Fruit fly (Drosophila melanogaster) whole organism, embryonic: ENCODE measurements around the gene CG16779.
A peak's percentile ranks its signal among the peaks of the same experiment; 100 is the strongest.

Source experiments
- Atf3 ChIP-seq: fragments of 200-800 bp; sonication (Bioruptor generic); optimal IDR thresholded peaks from 3 replicates; lab custom pipeline; 2016; ENCODE audit warnings: missing biosample characterization, missing genetic modification characterization
- CG12299 ChIP-seq: fragments of 200-800 bp; sonication (Bioruptor generic); optimal IDR thresholded peaks from 2 replicates; lab custom pipeline; 2018; ENCODE audit warnings: missing biosample characterization, mild to moderate bottlenecking, missing genetic modification characterization
- CG13123 ChIP-seq: fragments of 200-800 bp; sonication (Bioruptor generic); optimal IDR thresholded peaks from 2 replicates; lab custom pipeline; 2016; ENCODE audit warnings: missing biosample characterization, missing genetic modification characterization
- CG14860 ChIP-seq: fragments of 200-800 bp; sonication (Bioruptor generic); IDR thresholded peaks from 3 replicates; pipeline ENCODE4 v1.3.6; 2022; ENCODE audit warnings: missing biosample characterization, missing genetic modification characterization; ENCODE audit not compliant: partially characterized antibody
- CG1647 ChIP-seq: fragments of 200-800 bp; sonication (Bioruptor generic); optimal IDR thresholded peaks from 3 replicates; lab custom pipeline; 2016; ENCODE audit warnings: missing biosample characterization, missing genetic modification characterization
- CG18476 ChIP-seq: fragments of 200-800 bp; sonication (Bioruptor generic); optimal IDR thresholded peaks from 2 replicates; lab custom pipeline; 2016; ENCODE audit warnings: missing biosample characterization, mild to moderate bottlenecking, missing genetic modification characterization
- CG2199 ChIP-seq: fragments of 200-800 bp; sonication (Bioruptor generic); IDR thresholded peaks from 3 replicates; pipeline ENCODE4 v1.3.6; 2022; ENCODE audit warnings: missing biosample characterization, missing genetic modification characterization
- CG30431 ChIP-seq: fragments of 200-800 bp; sonication (Bioruptor generic); optimal IDR thresholded peaks from 2 replicates; lab custom pipeline; 2017; ENCODE audit warnings: missing biosample characterization, missing genetic modification characterization
- CG31388 ChIP-seq: fragments of 200-800 bp; sonication (Bioruptor generic); optimal IDR thresholded peaks from 2 replicates; lab custom pipeline; 2016; ENCODE audit warnings: missing biosample characterization, missing genetic modification characterization
- CG34422 ChIP-seq: fragments of 200-800 bp; sonication (Bioruptor generic); IDR thresholded peaks from 3 replicates; pipeline ENCODE4 v1.3.6; 2022; ENCODE audit warnings: missing biosample characterization, missing genetic modification characterization
- CG6854 ChIP-seq: fragments of 200-800 bp; sonication (Bioruptor generic); optimal IDR thresholded peaks from 3 replicates; lab custom pipeline; 2017; ENCODE audit warnings: missing biosample characterization, mild to moderate bottlenecking, missing genetic modification characterization
- CG7745 ChIP-seq: fragments of 200-800 bp; sonication (Bioruptor generic); optimal IDR thresholded peaks from 2 replicates; lab custom pipeline; 2018; ENCODE audit warnings: missing biosample characterization, mild to moderate bottlenecking, missing genetic modification characterization, moderate library complexity
- CG7928 ChIP-seq: fragments of 200-800 bp; sonication (Bioruptor generic); optimal IDR thresholded peaks from 2 replicates; lab custom pipeline; 2017; ENCODE audit warnings: missing biosample characterization, mild to moderate bottlenecking, missing genetic modification characterization
- CG8281 ChIP-seq: fragments of 200-800 bp; sonication (Bioruptor generic); optimal IDR thresholded peaks from 2 replicates; lab custom pipeline; 2018; ENCODE audit warnings: missing biosample characterization, mild to moderate bottlenecking, missing genetic modification characterization, moderate library complexity
- Dp ChIP-seq: fragments of 200-800 bp; sonication (Bioruptor generic); optimal IDR thresholded peaks from 2 replicates; lab custom pipeline; 2018; ENCODE audit warnings: missing biosample characterization, mild to moderate bottlenecking, missing genetic modification characterization, moderate library complexity
- ERR ChIP-seq: fragments of 200-800 bp; sonication (Bioruptor generic); optimal IDR thresholded peaks from 2 replicates; lab custom pipeline; 2016; ENCODE audit warnings: missing biosample characterization, missing genetic modification characterization
- Fer1 ChIP-seq: fragments of 200-800 bp; sonication (Bioruptor generic); optimal IDR thresholded peaks from 2 replicates; lab custom pipeline; 2017; ENCODE audit warnings: missing biosample characterization, mild to moderate bottlenecking, missing genetic modification characterization
- HLHmδ ChIP-seq: fragments of 200-800 bp; sonication (Bioruptor generic); optimal IDR thresholded peaks from 2 replicates; lab custom pipeline; 2018; ENCODE audit warnings: missing biosample characterization, mild to moderate bottlenecking, missing genetic modification characterization, moderate library complexity
- Hmr ChIP-seq: fragments of 200-800 bp; sonication (Bioruptor generic); optimal IDR thresholded peaks from 3 replicates; lab custom pipeline; 2017; ENCODE audit warnings: mild to moderate bottlenecking, missing biosample characterization, missing genetic modification reagents, missing genetic modification characterization
- Hsf ChIP-seq: fragments of 200-800 bp; sonication (Bioruptor generic); optimal IDR thresholded peaks from 3 replicates; lab custom pipeline; 2016; ENCODE audit warnings: missing biosample characterization, missing genetic modification characterization
- Med ChIP-seq: fragments of 200-800 bp; sonication (Bioruptor generic); peaks from one replicate; lab custom pipeline; 2016; ENCODE audit warnings: missing biosample characterization, missing genetic modification characterization, mild to moderate bottlenecking, inconsistent platforms, moderate library complexity
- Meics ChIP-seq: fragments of 200-800 bp; sonication (Bioruptor generic); optimal IDR thresholded peaks from 2 replicates; lab custom pipeline; 2017; ENCODE audit warnings: missing biosample characterization, mild to moderate bottlenecking, missing genetic modification characterization
- Myb ChIP-seq: fragments of 200-800 bp; sonication (Bioruptor generic); optimal IDR thresholded peaks from 2 replicates; lab custom pipeline; 2016; ENCODE audit warnings: missing biosample characterization, missing genetic modification characterization
- NK7.1 ChIP-seq: fragments of 200-800 bp; sonication (Bioruptor generic); optimal IDR thresholded peaks from 3 replicates; lab custom pipeline; 2016; ENCODE audit warnings: missing biosample characterization, missing genetic modification characterization
- NfI ChIP-seq: fragments of 200-800 bp; sonication (Bioruptor generic); optimal IDR thresholded peaks from 3 replicates; lab custom pipeline; 2018; ENCODE audit warnings: missing biosample characterization, mild to moderate bottlenecking, missing genetic modification characterization, moderate library complexity
- Optix ChIP-seq: fragments of 200-800 bp; sonication (Bioruptor generic); IDR thresholded peaks from 3 replicates; pipeline ENCODE4 v1.3.6; 2022; ENCODE audit warnings: missing biosample characterization, missing genetic modification characterization
- Ptx1 ChIP-seq: fragments of 200-800 bp; sonication (Bioruptor generic); IDR thresholded peaks from 2 replicates; pipeline ENCODE4 v1.3.6; 2022; ENCODE audit warnings: missing biosample characterization, missing genetic modification characterization
- Sin3A ChIP-seq: fragments of >200 bp; optimal IDR thresholded peaks from 2 replicates; lab custom pipeline; 2018
- Sry-δ ChIP-seq: fragments of 200-800 bp; sonication (Bioruptor generic); optimal IDR thresholded peaks from 2 replicates; lab custom pipeline; 2016; ENCODE audit warnings: missing biosample characterization, missing genetic modification characterization
- Taf1 ChIP-seq: fragments of 200-800 bp; sonication (Bioruptor generic); IDR thresholded peaks from 2 replicates; pipeline ENCODE4 v1.3.6; 2022; ENCODE audit warnings: missing biosample characterization, missing genetic modification characterization
- bbx ChIP-seq: fragments of 200-800 bp; sonication (Bioruptor generic); IDR thresholded peaks from 2 replicates; pipeline ENCODE4 v1.3.6; 2022; ENCODE audit warnings: missing biosample characterization, missing genetic modification characterization; ENCODE audit not compliant: partially characterized antibody
- cato ChIP-seq: fragments of 200-800 bp; sonication (Bioruptor generic); optimal IDR thresholded peaks from 2 replicates; lab custom pipeline; 2016; ENCODE audit warnings: missing biosample characterization, missing genetic modification characterization, borderline replicate concordance
- croc ChIP-seq: fragments of 200-800 bp; sonication (Bioruptor generic); conservative IDR thresholded peaks from 3 replicates; pipeline ENCODE4 v1.3.6; 2022; ENCODE audit warnings: missing biosample characterization, missing genetic modification characterization
- crol ChIP-seq: fragments of 200-800 bp; sonication (Bioruptor generic); IDR thresholded peaks from 2 replicates; pipeline ENCODE4 v1.3.6; 2022; ENCODE audit warnings: missing biosample characterization, missing genetic modification characterization
- fd64A ChIP-seq: fragments of 200-800 bp; sonication (Bioruptor generic); optimal IDR thresholded peaks from 3 replicates; lab custom pipeline; 2018; ENCODE audit warnings: missing biosample characterization, mild to moderate bottlenecking, missing genetic modification characterization
- gsb ChIP-seq: fragments of 200-800 bp; sonication (Bioruptor generic); IDR thresholded peaks from 2 replicates; pipeline ENCODE4 v1.3.6; 2022; ENCODE audit warnings: missing biosample characterization, missing genetic modification characterization
- hth ChIP-seq: fragments of >200 bp; optimal IDR thresholded peaks from 2 replicates; lab custom pipeline; 2017; ENCODE audit warnings: inconsistent platforms
- luna ChIP-seq: fragments of 200-800 bp; sonication (Bioruptor generic); optimal IDR thresholded peaks from 2 replicates; lab custom pipeline; 2016; ENCODE audit warnings: missing biosample characterization, missing genetic modification characterization
- nerfin-1 ChIP-seq: fragments of 200-800 bp; sonication (Bioruptor generic); optimal IDR thresholded peaks from 3 replicates; lab custom pipeline; 2019; ENCODE audit warnings: missing biosample characterization, mild to moderate bottlenecking, missing genetic modification characterization, moderate library complexity
- nom ChIP-seq: fragments of 200-800 bp; sonication (Bioruptor generic); optimal IDR thresholded peaks from 2 replicates; lab custom pipeline; 2017; ENCODE audit warnings: missing biosample characterization, missing genetic modification characterization, mild to moderate bottlenecking, moderate library complexity, missing genetic modification reagents
- odd ChIP-seq: fragments of 200-800 bp; sonication (Bioruptor generic); optimal IDR thresholded peaks from 2 replicates; lab custom pipeline; 2017; ENCODE audit warnings: missing biosample characterization, mild to moderate bottlenecking, missing genetic modification characterization
- peb ChIP-seq: fragments of 200-800 bp; sonication (Bioruptor generic); IDR thresholded peaks from 2 replicates; pipeline ENCODE4 v1.3.6; 2022; ENCODE audit warnings: missing biosample characterization, missing genetic modification characterization
- pho ChIP-seq: fragments of 200-800 bp; sonication (Bioruptor generic); optimal IDR thresholded peaks from 2 replicates; lab custom pipeline; 2016; ENCODE audit warnings: missing biosample characterization, missing genetic modification characterization
- pnt ChIP-seq: fragments of 200-800 bp; sonication (Bioruptor generic); optimal IDR thresholded peaks from 3 replicates; lab custom pipeline; 2016; ENCODE audit warnings: missing biosample characterization, missing genetic modification characterization
- sens-2 ChIP-seq: fragments of 200-800 bp; sonication (Bioruptor generic); IDR thresholded peaks from 2 replicates; pipeline ENCODE4 v1.3.6; 2022; ENCODE audit warnings: missing biosample characterization, missing genetic modification characterization
- sim ChIP-seq: fragments of 200-800 bp; sonication (Bioruptor generic); IDR thresholded peaks from 2 replicates; pipeline ENCODE4 v1.3.6; 2022; ENCODE audit warnings: missing biosample characterization, missing genetic modification characterization
- sob ChIP-seq: fragments of 200-800 bp; sonication (Bioruptor generic); IDR thresholded peaks from 2 replicates; pipeline ENCODE4 v1.3.6; 2022; ENCODE audit warnings: missing biosample characterization, missing genetic modification characterization
- tll ChIP-seq, 2 experiments: fragments of 200-800 bp in 1 of 2; fragments of >200 bp in 1 of 2; sonication (Bioruptor generic) in 1 of 2; optimal IDR thresholded peaks; 2 replicates each; lab custom pipeline; 2017 to 2019; ENCODE audit warnings: missing biosample characterization in 2 of 2, missing genetic modification characterization in 2 of 2, mild to moderate bottlenecking in 1 of 2, moderate library complexity in 1 of 2
- zfh1 ChIP-seq: fragments of 200-800 bp; sonication (Bioruptor generic); IDR thresholded peaks from 3 replicates; pipeline ENCODE4 v1.3.6; 2022; ENCODE audit warnings: missing biosample characterization, missing genetic modification characterization

The CG16779 gene

dm6 chr3R:9533181-9534124 is 40.0 kb upstream of the CG16779 start (continued):
- TF ChIP-seq hth (lab: Kevin White, UChicago), result no peak
- TF ChIP-seq ERR, result peak; percentile 86
- TF ChIP-seq CG30431 (GFP tag; lab: Kevin White, UChicago), result peak; percentile 89
- TF ChIP-seq peb, result peak; percentile 47; the same call in 1 of the 2 replicates
- TF ChIP-seq Dp (GFP tag; lab: Kevin White, UChicago), result peak; percentile 13
- TF ChIP-seq gsb (GFP tag; lab: Robert Waterston, UW), result peak; percentile 90
- TF ChIP-seq Meics, result peak; percentile 98
- TF ChIP-seq zfh1 (GFP tag; lab: Robert Waterston, UW), result peak; percentile 83
- peak; percentile 84 for TF ChIP-seq Atf3 (GFP tag; lab: Kevin White, UChicago)
- peak; percentile 87 for TF ChIP-seq NK7.1 (GFP tag; lab: Kevin White, UChicago)
- TF ChIP-seq CG13123 (GFP tag; lab: Kevin White, UChicago), result peak; percentile 87
- TF ChIP-seq CG7928 (GFP tag; lab: Kevin White, UChicago), result peak; percentile 78
- peak; percentile 87 for TF ChIP-seq CG31388 (GFP tag; lab: Kevin White, UChicago)
- peak; percentile 95 for TF ChIP-seq NfI (GFP tag; lab: Kevin White, UChicago)
- peak; percentile 39 for TF ChIP-seq HLHmδ
- TF ChIP-seq CG6854, result peak; percentile 97
- TF ChIP-seq Med (GFP tag; lab: Kevin White, UChicago), result peak; percentile 97
- TF ChIP-seq bbx (GFP tag; lab: Robert Waterston, UW), result no peak; the same call in 1 of the 2 replicates
- peak; percentile 87 for TF ChIP-seq CG1647 (GFP tag; lab: Kevin White, UChicago)
- peak; percentile 83 for TF ChIP-seq CG8281 (tag; lab: Kevin White, UChicago)
- peak; percentile 85 for TF ChIP-seq sob (GFP tag; lab: Robert Waterston, UW)
- peak; percentile 44 for TF ChIP-seq luna (GFP tag; lab: Kevin White, UChicago)
- no peak for TF ChIP-seq Sin3A (lab: Kevin White, UChicago)
- peak; percentile 80 for TF ChIP-seq fd64A
- TF ChIP-seq croc (GFP tag; lab: Robert Waterston, UW), result peak; percentile 85
- TF ChIP-seq Myb (GFP tag; lab: Kevin White, UChicago), result peak; percentile 81
- peak; percentile 91 for TF ChIP-seq pnt (GFP tag; lab: Kevin White, UChicago)
- peak; percentile 97 for TF ChIP-seq Fer1 (GFP tag; lab: Kevin White, UChicago)
- TF ChIP-seq sens-2, result peak; percentile 33; the same call in 1 of the 2 replicates
- TF ChIP-seq pho (GFP tag; lab: Kevin White, UChicago), result peak; percentile 95
- TF ChIP-seq CG34422 (GFP tag; lab: Robert Waterston, UW), result peak; percentile 84
- TF ChIP-seq cato, result peak; percentile 87
- no peak; the same call in 2 of the 3 replicates for TF ChIP-seq CG2199 (GFP tag; lab: Robert Waterston, UW)
- peak; percentile 41 for TF ChIP-seq Sry-δ (GFP tag; lab: Kevin White, UChicago)
- TF ChIP-seq odd (GFP tag; lab: Kevin White, UChicago), result peak; percentile 98
- TF ChIP-seq Optix, result peak; percentile 84
- peak; percentile 46; the same call in 2 of the 3 replicates for TF ChIP-seq CG14860 (GFP tag; lab: Robert Waterston, UW)
- peak; percentile 98 for TF ChIP-seq Hmr (GFP tag; lab: Kevin White, UChicago)
- peak; percentile 96 for TF ChIP-seq Hsf
- peak; percentile 87 for TF ChIP-seq nom
- TF ChIP-seq Ptx1 (GFP tag; lab: Robert Waterston, UW), result peak; percentile 94
- peak in 1 of 2 experiments; percentile 38 for TF ChIP-seq tll (GFP tag; optimal IDR thresholded peaks at IDR 0.05; lab: Kevin White, UChicago)
- TF ChIP-seq CG12299, result peak; percentile 93
- peak; percentile 85 for TF ChIP-seq Taf1 (GFP tag; lab: Robert Waterston, UW)
- peak; percentile 94 for TF ChIP-seq nerfin-1
- TF ChIP-seq sim (GFP tag; lab: Robert Waterston, UW), result 0 out of 2 replicates have a peak, but pooled peaks have one; percentile 14
- TF ChIP-seq crol, result no peak
- TF ChIP-seq CG7745 (tag; lab: Kevin White, UChicago), result no peak
- peak; percentile 96 for TF ChIP-seq CG18476
